Worm (Caenorhabditis elegans): ENCODE data around the gene cyp-35D1.

- TF ChIP-seq ceh-16 (tag; optimal IDR thresholded peaks at IDR 0.05) (no peak), ztf-11 (tag; optimal IDR thresholded peaks at IDR 0.05) (no peak), zag-1 (tag; optimal IDR thresholded peaks at IDR 0.05) (no peak), unc-62 (GFP tag; optimal IDR thresholded peaks at IDR 0.05) (no peak), nhr-237 (tag; optimal IDR thresholded peaks at IDR 0.05) (no peak), sma-3 (GFP tag; optimal IDR thresholded peaks at IDR 0.05) (no peak), nhr-23 (tag; optimal IDR thresholded peaks at IDR 0.05) (no peak), mdl-1 (tag; optimal IDR thresholded peaks at IDR 0.05) (no peak), alr-1 (tag; optimal IDR thresholded peaks at IDR 0.05) (no peak)
These were observed 25.4 kb upstream of the cyp-35D1 start for ce11 chrV:16043686-16044085.
